Fruit fly (Drosophila melanogaster) whole organism, embryonic: ENCODE results near the gene Trs20.

Experiments used
- Adf1 ChIP-seq: fragments of 200-800 bp; sonication (Bioruptor generic); IDR thresholded peaks from 2 replicates; pipeline ENCODE4 v1.3.6; 2022; ENCODE audit warnings: missing biosample characterization, missing genetic modification characterization
- B-H2 ChIP-seq: fragments of 200-800 bp; sonication (Bioruptor generic); optimal IDR thresholded peaks from 2 replicates; lab custom pipeline; 2018; ENCODE audit warnings: missing biosample characterization, mild to moderate bottlenecking, missing genetic modification characterization
- BtbVII ChIP-seq: fragments of 200-800 bp; sonication (Bioruptor generic); optimal IDR thresholded peaks from 3 replicates; lab custom pipeline; 2017; ENCODE audit warnings: missing biosample characterization, mild to moderate bottlenecking, missing genetic modification characterization
- CG1024 ChIP-seq: fragments of 200-800 bp; sonication (Bioruptor generic); IDR thresholded peaks from 2 replicates; pipeline ENCODE4 v1.3.6; 2022; ENCODE audit warnings: missing biosample characterization, missing genetic modification characterization
- CG12769 ChIP-seq: fragments of 200-800 bp; sonication (Bioruptor generic); optimal IDR thresholded peaks from 2 replicates; lab custom pipeline; 2019; ENCODE audit warnings: missing biosample characterization, mild to moderate bottlenecking, missing genetic modification characterization, moderate library complexity
- CG13296 ChIP-seq: fragments of 200-800 bp; sonication (Bioruptor generic); optimal IDR thresholded peaks from 3 replicates; lab custom pipeline; 2018; ENCODE audit warnings: missing biosample characterization, mild to moderate bottlenecking, missing genetic modification characterization
- CG15011 ChIP-seq: fragments of 200-800 bp; sonication (Bioruptor generic); optimal IDR thresholded peaks from 3 replicates; lab custom pipeline; 2018; ENCODE audit warnings: missing biosample characterization, mild to moderate bottlenecking, missing genetic modification characterization
- CG15514 ChIP-seq: fragments of 200-800 bp; sonication (Bioruptor generic); optimal IDR thresholded peaks from 3 replicates; lab custom pipeline; 2017; ENCODE audit warnings: missing biosample characterization, missing genetic modification characterization, mild to moderate bottlenecking, moderate library complexity, missing genetic modification reagents
- CG17912 ChIP-seq: fragments of 200-800 bp; sonication (Bioruptor generic); optimal IDR thresholded peaks from 2 replicates; lab custom pipeline; 2018; ENCODE audit warnings: missing biosample characterization, mild to moderate bottlenecking, missing genetic modification characterization
- CG1832 ChIP-seq: fragments of 200-800 bp; sonication (Bioruptor generic); optimal IDR thresholded peaks from 2 replicates; lab custom pipeline; 2017; ENCODE audit warnings: missing biosample characterization, mild to moderate bottlenecking, missing genetic modification characterization, inconsistent platforms
- CG2199 ChIP-seq: fragments of 200-800 bp; sonication (Bioruptor generic); IDR thresholded peaks from 3 replicates; pipeline ENCODE4 v1.3.6; 2022; ENCODE audit warnings: missing biosample characterization, missing genetic modification characterization
- CG2712 ChIP-seq: fragments of 200-800 bp; optimal IDR thresholded peaks from 3 replicates; lab custom pipeline; 2019; ENCODE audit warnings: missing biosample characterization, mild to moderate bottlenecking, missing genetic modification characterization, moderate library complexity
- CG43689 ChIP-seq: fragments of 200-800 bp; sonication (Bioruptor generic); IDR thresholded peaks from 2 replicates; pipeline ENCODE4 v1.3.6; 2022; ENCODE audit warnings: missing biosample characterization, missing genetic modification characterization
- CG4854 ChIP-seq: fragments of 200-800 bp; sonication (Bioruptor generic); optimal IDR thresholded peaks from 2 replicates; lab custom pipeline; 2016; ENCODE audit warnings: missing biosample characterization, missing genetic modification characterization, inconsistent platforms
- CG5953 ChIP-seq: fragments of 200-800 bp; sonication (Bioruptor generic); IDR thresholded peaks from 2 replicates; pipeline ENCODE4 v1.3.6; 2022; ENCODE audit warnings: missing biosample characterization, missing genetic modification characterization
- Doc3 ChIP-seq: fragments of 200-800 bp; sonication (Bioruptor generic); IDR thresholded peaks from 3 replicates; pipeline ENCODE4 v1.3.6; 2022; ENCODE audit warnings: missing biosample characterization, missing genetic modification characterization; ENCODE audit not compliant: partially characterized antibody
- E2f2 ChIP-seq: fragments of 200-800 bp; sonication (Bioruptor generic); IDR thresholded peaks from 2 replicates; pipeline ENCODE4 v1.3.6; 2022; ENCODE audit warnings: missing biosample characterization, missing genetic modification characterization
- Eip74EF ChIP-seq, 2 experiments: fragments of 200-800 bp in 1 of 2; fragments of >200 bp in 1 of 2; sonication (Bioruptor generic) in 1 of 2; optimal IDR thresholded peaks; 2 replicates each; lab custom pipeline; 2017 to 2019; ENCODE audit warnings: missing biosample characterization in 2 of 2, missing genetic modification characterization in 2 of 2, mild to moderate bottlenecking in 1 of 2, moderate library complexity in 1 of 2
- GATAe ChIP-seq: fragments of 200-800 bp; sonication (Bioruptor generic); conservative IDR thresholded peaks from 2 replicates; pipeline ENCODE4 v1.3.6; 2022; ENCODE audit warnings: missing biosample characterization, missing genetic modification characterization
- HHEX ChIP-seq: fragments of 200-800 bp; sonication (Bioruptor generic); optimal IDR thresholded peaks from 3 replicates; lab custom pipeline; 2017; ENCODE audit warnings: missing biosample characterization, mild to moderate bottlenecking, missing genetic modification characterization, missing genetic modification reagents
- HLH4C ChIP-seq: fragments of 200-800 bp; sonication (Bioruptor generic); IDR thresholded peaks from 3 replicates; pipeline ENCODE4 v1.3.6; 2022; ENCODE audit warnings: missing biosample characterization, missing genetic modification characterization; ENCODE audit not compliant: partially characterized antibody
- Oaz ChIP-seq: fragments of 200-800 bp; sonication (Bioruptor generic); IDR thresholded peaks from 2 replicates; pipeline ENCODE4 v1.3.6; 2022; ENCODE audit warnings: missing biosample characterization, missing genetic modification characterization
- Opbp ChIP-seq: fragments of 200-800 bp; sonication (Bioruptor generic); IDR thresholded peaks from 3 replicates; pipeline ENCODE4 v1.3.6; 2022; ENCODE audit warnings: missing biosample characterization, missing genetic modification characterization; ENCODE audit not compliant: partially characterized antibody
- Pdp1 ChIP-seq, 2 experiments: fragments of 200-800 bp; sonication (Bioruptor generic); optimal IDR thresholded peaks; 3 replicates each; lab custom pipeline; 2016; ENCODE audit warnings: missing biosample characterization in 2 of 2, missing genetic modification characterization in 2 of 2, mild to moderate bottlenecking in 1 of 2, moderate library complexity in 1 of 2
- Poxn ChIP-seq: fragments of 200-800 bp; sonication (Bioruptor generic); IDR thresholded peaks from 2 replicates; pipeline ENCODE4 v1.3.6; 2022; ENCODE audit warnings: missing biosample characterization, missing genetic modification characterization
- Sox100B ChIP-seq: fragments of 200-800 bp; sonication (Bioruptor generic); optimal IDR thresholded peaks from 3 replicates; lab custom pipeline; 2018; ENCODE audit warnings: missing biosample characterization, mild to moderate bottlenecking, missing genetic modification characterization
- Sry-β ChIP-seq: fragments of 200-800 bp; sonication (Bioruptor generic); optimal IDR thresholded peaks from 2 replicates; lab custom pipeline; 2018; ENCODE audit warnings: missing biosample characterization, mild to moderate bottlenecking, missing genetic modification characterization, moderate library complexity
- Ssrp ChIP-seq: fragments of 200-800 bp; sonication (Bioruptor generic); optimal IDR thresholded peaks from 2 replicates; lab custom pipeline; 2018; ENCODE audit warnings: missing biosample characterization, mild to moderate bottlenecking, missing genetic modification characterization, moderate library complexity
- Trl ChIP-seq, 3 experiments: fragments of >200 bp in 2 of 3; fragments of 200-800 bp in 1 of 3; sonication (Bioruptor generic) in 1 of 3; optimal IDR thresholded peaks; 2 replicates in 1 of 3; 3 replicates in 2 of 3; lab custom pipeline; 2016 to 2017; ENCODE audit warnings: missing biosample characterization in 1 of 3, missing genetic modification characterization in 1 of 3
- caup ChIP-seq: fragments of 200-800 bp; sonication (Bioruptor generic); optimal IDR thresholded peaks from 3 replicates; lab custom pipeline; 2017; ENCODE audit warnings: missing biosample characterization, mild to moderate bottlenecking, missing genetic modification characterization, moderate library complexity; ENCODE audit not compliant: severe bottlenecking
- exex ChIP-seq: fragments of 200-800 bp; sonication (Bioruptor generic); optimal IDR thresholded peaks from 4 replicates; lab custom pipeline; 2018; ENCODE audit warnings: missing biosample characterization, mild to moderate bottlenecking, missing genetic modification characterization, moderate library complexity
- ftz-f1 ChIP-seq: fragments of 200-800 bp; sonication (Bioruptor generic); optimal IDR thresholded peaks from 2 replicates; lab custom pipeline; 2016; ENCODE audit warnings: missing biosample characterization, missing genetic modification characterization
- nom ChIP-seq: fragments of 200-800 bp; sonication (Bioruptor generic); optimal IDR thresholded peaks from 2 replicates; lab custom pipeline; 2017; ENCODE audit warnings: missing biosample characterization, missing genetic modification characterization, mild to moderate bottlenecking, moderate library complexity, missing genetic modification reagents
- pfk ChIP-seq: fragments of 200-800 bp; sonication (Bioruptor generic); optimal IDR thresholded peaks from 2 replicates; lab custom pipeline; 2018; ENCODE audit warnings: missing biosample characterization, mild to moderate bottlenecking, missing genetic modification characterization, moderate library complexity
- psq ChIP-seq: fragments of 200-800 bp; sonication (Bioruptor generic); optimal IDR thresholded peaks from 2 replicates; lab custom pipeline; 2017; ENCODE audit warnings: missing biosample characterization, missing genetic modification characterization
- rib ChIP-seq: fragments of 200-800 bp; sonication (Bioruptor generic); IDR thresholded peaks from 2 replicates; pipeline ENCODE4 v1.3.6; 2022; ENCODE audit warnings: missing biosample characterization, missing genetic modification characterization
- row ChIP-seq: fragments of 200-800 bp; sonication (Bioruptor generic); IDR thresholded peaks from 3 replicates; pipeline ENCODE4 v1.3.6; 2022; ENCODE audit warnings: missing biosample characterization, missing genetic modification characterization
- scrt ChIP-seq: fragments of 200-800 bp; sonication (Bioruptor generic); optimal IDR thresholded peaks from 2 replicates; lab custom pipeline; 2018; ENCODE audit warnings: missing biosample characterization, mild to moderate bottlenecking, missing genetic modification characterization, moderate library complexity
- toy ChIP-seq: fragments of 200-800 bp; sonication (Bioruptor generic); IDR thresholded peaks from 2 replicates; pipeline ENCODE4 v1.3.6; 2022; ENCODE audit warnings: missing biosample characterization, missing genetic modification characterization
- ttk ChIP-seq: fragments of 200-800 bp; sonication (Bioruptor generic); IDR thresholded peaks from 2 replicates; pipeline ENCODE4 v2.1.2; 2022; ENCODE audit warnings: missing biosample characterization, missing genetic modification characterization
- twi ChIP-seq: fragments of 200-800 bp; optimal IDR thresholded peaks from 2 replicates; lab custom pipeline; 2019; ENCODE audit warnings: missing biosample characterization, mild to moderate bottlenecking, missing genetic modification characterization, moderate library complexity
- wor ChIP-seq: fragments of 200-800 bp; sonication (Bioruptor generic); IDR thresholded peaks from 2 replicates; pipeline ENCODE4 v1.3.6; 2022; ENCODE audit warnings: missing biosample characterization, missing genetic modification characterization
- zfh2 ChIP-seq: fragments of 200-800 bp; sonication (Bioruptor generic); optimal IDR thresholded peaks from 2 replicates; lab custom pipeline; 2016; ENCODE audit warnings: missing biosample characterization, missing genetic modification characterization

Gene Trs20

dm6 chr3L:16150161-16150538, 18.7 kb upstream of the Trs20 start (continued):
- TF ChIP-seq CG17912 (GFP tag; lab: Kevin White, UChicago) (no peak), scrt (GFP tag; lab: Kevin White, UChicago) (no peak), GATAe (GFP tag; lab: Robert Waterston, UW) (no peak), ttk (GFP tag; lab: Robert Waterston, UW) (no peak), exex (tag; lab: Kevin White, UChicago) (peak; percentile 14), BtbVII (GFP tag; lab: Kevin White, UChicago) (no peak), Sox100B (GFP tag; lab: Kevin White, UChicago) (no peak), Opbp (GFP tag; lab: Robert Waterston, UW) (no peak), toy (GFP tag; lab: Robert Waterston, UW) (no peak), wor (GFP tag; lab: Robert Waterston, UW) (no peak), CG2199 (GFP tag; lab: Robert Waterston, UW) (no peak), CG15514 (GFP tag; lab: Kevin White, UChicago) (peak; percentile 21), Doc3 (no peak), psq (GFP tag; lab: Kevin White, UChicago) (no peak), row (GFP tag; lab: Robert Waterston, UW) (no peak), pfk (GFP tag; lab: Kevin White, UChicago) (no peak), CG2712 (no peak), Adf1 (GFP tag; lab: Robert Waterston, UW) (peak; percentile 54), CG1832 (GFP tag; lab: Kevin White, UChicago) (no peak), twi (no peak), HHEX (GFP tag; lab: Kevin White, UChicago) (no peak), B-H2 (peak; percentile 20), HLH4C (GFP tag; lab: Robert Waterston, UW) (peak; percentile 36; the same call in 1 of the 3 replicates), CG1024 (GFP tag; lab: Robert Waterston, UW) (no peak), Sry-β (no peak), CG5953 (no peak), Ssrp (tag; lab: Kevin White, UChicago) (no peak), Pdp1 (GFP tag; optimal IDR thresholded peaks at IDR 0.05; lab: Kevin White, UChicago) (peak in 1 of 2 experiments; percentile 94), CG13296 (no peak), Oaz (no peak), nom (GFP tag; lab: Kevin White, UChicago) (peak; percentile 51), caup (GFP tag; lab: Kevin White, UChicago) (peak; percentile 26), E2f2 (GFP tag; lab: Robert Waterston, UW) (no peak), Trl (optimal IDR thresholded peaks at IDR 0.05; lab: Kevin White, UChicago) (no peak), Trl (GFP tag; optimal IDR thresholded peaks at IDR 0.05; lab: Kevin White, UChicago) (no peak), ftz-f1 (GFP tag; lab: Kevin White, UChicago) (peak; percentile 21), Eip74EF (GFP tag; optimal IDR thresholded peaks at IDR 0.05; lab: Kevin White, UChicago) (no peak), CG15011 (GFP tag; lab: Kevin White, UChicago) (no peak), rib (GFP tag; lab: Robert Waterston, UW) (peak; percentile 39; the same call in 1 of the 2 replicates), CG4854 (no peak), CG43689 (GFP tag; lab: Robert Waterston, UW) (no peak), zfh2 (GFP tag; lab: Kevin White, UChicago) (no peak), Poxn (GFP tag; lab: Robert Waterston, UW) (no peak), CG12769 (peak; percentile 52)
